Fruit fly (Drosophila melanogaster) whole organism, embryonic: ENCODE results near the gene teq.

ENCODE experiments used
- ATbp ChIP-seq: fragments of 200-800 bp; sonication (Bioruptor generic); optimal IDR thresholded peaks from 2 replicates; lab custom pipeline; 2017; ENCODE audit warnings: missing biosample characterization, mild to moderate bottlenecking, missing genetic modification characterization, missing genetic modification reagents
- CG10267 ChIP-seq: fragments of 200-800 bp; sonication (Bioruptor generic); optimal IDR thresholded peaks from 2 replicates; lab custom pipeline; 2018; ENCODE audit warnings: missing biosample characterization, mild to moderate bottlenecking, missing genetic modification characterization, moderate library complexity
- CG10979 ChIP-seq: fragments of 200-800 bp; sonication (Bioruptor generic); optimal IDR thresholded peaks from 2 replicates; lab custom pipeline; 2018; ENCODE audit warnings: missing biosample characterization, mild to moderate bottlenecking, missing genetic modification characterization, moderate library complexity
- CG11093 ChIP-seq: fragments of 200-800 bp; sonication (Bioruptor generic); IDR thresholded peaks from 3 replicates; pipeline ENCODE4 v1.3.6; 2022; ENCODE audit warnings: missing biosample characterization, missing genetic modification characterization
- CG12219 ChIP-seq: fragments of 200-800 bp; sonication (Bioruptor generic); optimal IDR thresholded peaks from 3 replicates; lab custom pipeline; 2018; ENCODE audit warnings: missing biosample characterization, mild to moderate bottlenecking, missing genetic modification characterization
- CG12942 ChIP-seq: fragments of 200-800 bp; sonication (Bioruptor generic); optimal IDR thresholded peaks from 3 replicates; lab custom pipeline; 2016; ENCODE audit warnings: missing biosample characterization, missing genetic modification characterization
- CG14050 ChIP-seq: fragments of 200-800 bp; sonication (Bioruptor generic); IDR thresholded peaks from 3 replicates; pipeline ENCODE4 v1.3.6; 2022; ENCODE audit warnings: missing biosample characterization, missing genetic modification characterization
- CG14667 ChIP-seq: fragments of 200-800 bp; sonication (Bioruptor generic); IDR thresholded peaks from 2 replicates; pipeline ENCODE4 v1.3.6; 2022; ENCODE audit warnings: missing biosample characterization, missing genetic modification characterization
- CG1603 ChIP-seq: fragments of 200-800 bp; sonication (Bioruptor generic); optimal IDR thresholded peaks from 2 replicates; lab custom pipeline; 2019; ENCODE audit warnings: missing biosample characterization, mild to moderate bottlenecking, missing genetic modification characterization, moderate library complexity
- CG18476 ChIP-seq: fragments of 200-800 bp; sonication (Bioruptor generic); optimal IDR thresholded peaks from 2 replicates; lab custom pipeline; 2016; ENCODE audit warnings: missing biosample characterization, mild to moderate bottlenecking, missing genetic modification characterization
- CG18599 ChIP-seq: fragments of 200-800 bp; sonication (Bioruptor generic); optimal IDR thresholded peaks from 3 replicates; lab custom pipeline; 2017; ENCODE audit warnings: missing biosample characterization, missing genetic modification characterization, mild to moderate bottlenecking, moderate library complexity, missing genetic modification reagents
- CG30431 ChIP-seq: fragments of 200-800 bp; sonication (Bioruptor generic); optimal IDR thresholded peaks from 2 replicates; lab custom pipeline; 2017; ENCODE audit warnings: missing biosample characterization, missing genetic modification characterization
- CG32532 ChIP-seq: fragments of 200-800 bp; sonication (Bioruptor generic); IDR thresholded peaks from 2 replicates; pipeline ENCODE4 v1.3.6; 2022; ENCODE audit warnings: missing biosample characterization, missing genetic modification characterization
- CG3838 ChIP-seq: fragments of 200-800 bp; sonication (Bioruptor generic); optimal IDR thresholded peaks from 3 replicates; lab custom pipeline; 2016; ENCODE audit warnings: missing biosample characterization, missing genetic modification characterization
- CG4404 ChIP-seq: fragments of 200-800 bp; sonication (Bioruptor generic); IDR thresholded peaks from 2 replicates; pipeline ENCODE4 v1.3.6; 2022; ENCODE audit warnings: missing biosample characterization, missing genetic modification characterization
- CG6813 ChIP-seq: fragments of 200-800 bp; sonication (Bioruptor generic); optimal IDR thresholded peaks from 2 replicates; lab custom pipeline; 2017; ENCODE audit warnings: missing biosample characterization, missing genetic modification characterization, mild to moderate bottlenecking, moderate library complexity, missing genetic modification reagents
- CG7745 ChIP-seq: fragments of 200-800 bp; sonication (Bioruptor generic); optimal IDR thresholded peaks from 2 replicates; lab custom pipeline; 2018; ENCODE audit warnings: missing biosample characterization, mild to moderate bottlenecking, missing genetic modification characterization, moderate library complexity
- CG7963 ChIP-seq: fragments of 200-800 bp; sonication (Bioruptor generic); IDR thresholded peaks from 3 replicates; pipeline ENCODE4 v1.3.6; 2022; ENCODE audit warnings: missing biosample characterization, missing genetic modification characterization; ENCODE audit not compliant: partially characterized antibody
- CG8359 ChIP-seq: fragments of 200-800 bp; sonication (Bioruptor generic); optimal IDR thresholded peaks from 2 replicates; lab custom pipeline; 2017; ENCODE audit warnings: missing biosample characterization, mild to moderate bottlenecking, missing genetic modification characterization, borderline replicate concordance
- CG8388 ChIP-seq: fragments of 200-800 bp; sonication (Bioruptor generic); optimal IDR thresholded peaks from 2 replicates; lab custom pipeline; 2019; ENCODE audit warnings: missing biosample characterization, mild to moderate bottlenecking, missing genetic modification characterization, moderate library complexity
- CG8478 ChIP-seq: fragments of >200 bp; optimal IDR thresholded peaks from 2 replicates; lab custom pipeline; 2018
- CG8924 ChIP-seq: fragments of 200-800 bp; optimal IDR thresholded peaks from 3 replicates; lab custom pipeline; 2019; ENCODE audit warnings: missing biosample characterization, mild to moderate bottlenecking, missing genetic modification characterization, moderate library complexity
- CG9797 ChIP-seq: fragments of 200-800 bp; sonication (Bioruptor generic); optimal IDR thresholded peaks from 3 replicates; lab custom pipeline; 2018; ENCODE audit warnings: missing biosample characterization, mild to moderate bottlenecking, missing genetic modification characterization
- CG9817 ChIP-seq: fragments of 200-800 bp; sonication (Bioruptor generic); optimal IDR thresholded peaks from 2 replicates; lab custom pipeline; 2018; ENCODE audit warnings: missing biosample characterization, mild to moderate bottlenecking, missing genetic modification characterization, moderate library complexity
- CG9932 ChIP-seq: fragments of 200-800 bp; sonication (Bioruptor generic); IDR thresholded peaks from 2 replicates; pipeline ENCODE4 v1.3.6; 2022; ENCODE audit warnings: missing biosample characterization, missing genetic modification characterization
- Deaf1 ChIP-seq: fragments of 200-800 bp; optimal IDR thresholded peaks from 3 replicates; lab custom pipeline; 2019; ENCODE audit warnings: missing biosample characterization, mild to moderate bottlenecking, missing genetic modification characterization, moderate library complexity
- Ets97D ChIP-seq: fragments of 200-800 bp; sonication (Bioruptor generic); optimal IDR thresholded peaks from 3 replicates; lab custom pipeline; 2016; ENCODE audit warnings: missing biosample characterization, missing genetic modification characterization
- GATAe ChIP-seq: fragments of 200-800 bp; sonication (Bioruptor generic); conservative IDR thresholded peaks from 2 replicates; pipeline ENCODE4 v1.3.6; 2022; ENCODE audit warnings: missing biosample characterization, missing genetic modification characterization
- Lpt ChIP-seq: fragments of >200 bp; optimal IDR thresholded peaks from 2 replicates; lab custom pipeline; 2018; ENCODE audit warnings: missing biosample characterization, missing genetic modification characterization
- Mrtf ChIP-seq: fragments of 200-800 bp; sonication (Bioruptor generic); IDR thresholded peaks from 3 replicates; pipeline ENCODE4 v1.3.6; 2022; ENCODE audit warnings: missing biosample characterization, missing genetic modification characterization
- NK7.1 ChIP-seq: fragments of 200-800 bp; sonication (Bioruptor generic); optimal IDR thresholded peaks from 3 replicates; lab custom pipeline; 2016; ENCODE audit warnings: missing biosample characterization, missing genetic modification characterization
- YL-1 ChIP-seq: fragments of 200-800 bp; sonication (Bioruptor generic); optimal IDR thresholded peaks from 3 replicates; lab custom pipeline; 2017; ENCODE audit warnings: missing biosample characterization, mild to moderate bottlenecking, missing genetic modification characterization
- bbx ChIP-seq: fragments of 200-800 bp; sonication (Bioruptor generic); IDR thresholded peaks from 2 replicates; pipeline ENCODE4 v1.3.6; 2022; ENCODE audit warnings: missing biosample characterization, missing genetic modification characterization; ENCODE audit not compliant: partially characterized antibody
- da ChIP-seq: fragments of 200-800 bp; sonication (Bioruptor generic); optimal IDR thresholded peaks from 2 replicates; lab custom pipeline; 2016; ENCODE audit warnings: missing biosample characterization, missing genetic modification characterization
- dysf ChIP-seq: fragments of 200-800 bp; sonication (Bioruptor generic); IDR thresholded peaks from 3 replicates; pipeline ENCODE4 v1.3.6; 2022; ENCODE audit warnings: missing biosample characterization, missing genetic modification characterization
- ewg ChIP-seq: fragments of 200-800 bp; sonication (Bioruptor generic); optimal IDR thresholded peaks from 3 replicates; lab custom pipeline; 2017; ENCODE audit warnings: mild to moderate bottlenecking, missing biosample characterization, missing genetic modification reagents, missing genetic modification characterization
- grau ChIP-seq: fragments of 200-800 bp; optimal IDR thresholded peaks from 3 replicates; lab custom pipeline; 2019; ENCODE audit warnings: missing biosample characterization, mild to moderate bottlenecking, missing genetic modification characterization, moderate library complexity
- gsb ChIP-seq: fragments of 200-800 bp; sonication (Bioruptor generic); IDR thresholded peaks from 2 replicates; pipeline ENCODE4 v1.3.6; 2022; ENCODE audit warnings: missing biosample characterization, missing genetic modification characterization
- jumu ChIP-seq: fragments of 200-800 bp; sonication (Bioruptor generic); optimal IDR thresholded peaks from 3 replicates; lab custom pipeline; 2016; ENCODE audit warnings: missing biosample characterization, missing genetic modification characterization
- lbe ChIP-seq: fragments of 200-800 bp; sonication (Bioruptor generic); optimal IDR thresholded peaks from 2 replicates; lab custom pipeline; 2016; ENCODE audit warnings: missing biosample characterization, mild to moderate bottlenecking, missing genetic modification characterization
- lov ChIP-seq, 2 experiments: fragments of 200-800 bp in 1 of 2; fragments of >200 bp in 1 of 2; sonication (Bioruptor generic) in 1 of 2; IDR thresholded peaks in 1 of 2; optimal IDR thresholded peaks in 1 of 2; 2 replicates in 1 of 2; 3 replicates in 1 of 2; pipeline versions ENCODE4 v1.3.6 to Lab custom; 2017 to 2022; ENCODE audit warnings: missing biosample characterization in 1 of 2, missing genetic modification characterization in 1 of 2
- nau ChIP-seq: fragments of 200-800 bp; sonication (Bioruptor generic); optimal IDR thresholded peaks from 3 replicates; lab custom pipeline; 2017; ENCODE audit warnings: missing biosample characterization, mild to moderate bottlenecking, missing genetic modification characterization, missing genetic modification reagents
- nmo ChIP-seq: fragments of 200-800 bp; sonication (Bioruptor generic); optimal IDR thresholded peaks from 2 replicates; lab custom pipeline; 2018; ENCODE audit warnings: missing biosample characterization, mild to moderate bottlenecking, missing genetic modification characterization, moderate library complexity
- oc ChIP-seq: fragments of 200-800 bp; sonication (Bioruptor generic); optimal IDR thresholded peaks from 2 replicates; lab custom pipeline; 2018; ENCODE audit warnings: missing biosample characterization, mild to moderate bottlenecking, missing genetic modification characterization, moderate library complexity
- peb ChIP-seq: fragments of 200-800 bp; sonication (Bioruptor generic); IDR thresholded peaks from 2 replicates; pipeline ENCODE4 v1.3.6; 2022; ENCODE audit warnings: missing biosample characterization, missing genetic modification characterization
- pzg ChIP-seq: fragments of 200-800 bp; sonication (Bioruptor generic); optimal IDR thresholded peaks from 3 replicates; lab custom pipeline; 2018; ENCODE audit warnings: missing biosample characterization, mild to moderate bottlenecking, missing genetic modification characterization, moderate library complexity
- rib ChIP-seq: fragments of 200-800 bp; sonication (Bioruptor generic); IDR thresholded peaks from 2 replicates; pipeline ENCODE4 v1.3.6; 2022; ENCODE audit warnings: missing biosample characterization, missing genetic modification characterization
- sim ChIP-seq: fragments of 200-800 bp; sonication (Bioruptor generic); IDR thresholded peaks from 2 replicates; pipeline ENCODE4 v1.3.6; 2022; ENCODE audit warnings: missing biosample characterization, missing genetic modification characterization
- sug ChIP-seq: fragments of 200-800 bp; optimal IDR thresholded peaks from 2 replicates; lab custom pipeline; 2019; ENCODE audit warnings: missing biosample characterization, mild to moderate bottlenecking, missing genetic modification characterization, moderate library complexity
- zf30C ChIP-seq: fragments of 200-800 bp; sonication (Bioruptor generic); optimal IDR thresholded peaks from 3 replicates; lab custom pipeline; 2018; ENCODE audit warnings: missing biosample characterization, mild to moderate bottlenecking, missing genetic modification characterization

The teq gene

DNA sequence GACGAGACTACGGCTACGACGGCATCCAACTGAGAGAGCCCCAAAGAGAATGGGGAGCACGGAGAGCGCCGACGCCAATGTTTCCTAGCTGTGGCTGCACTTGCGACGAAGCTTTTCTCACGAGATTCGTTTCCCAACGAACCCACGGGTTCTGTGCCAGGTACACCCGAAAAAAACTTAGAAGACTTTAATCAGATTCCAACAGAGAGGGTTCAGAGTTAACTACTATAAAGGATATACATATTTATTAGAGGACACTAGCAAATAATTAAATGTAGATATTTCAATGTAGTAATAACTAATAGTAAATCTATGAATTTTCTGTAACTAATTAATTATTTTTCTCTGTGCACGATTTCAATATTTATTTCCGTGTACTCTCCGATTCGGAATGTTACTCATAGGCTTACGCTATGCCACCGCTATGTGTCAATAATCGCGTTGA, 8.4 kb upstream of the teq start, which contains the start of gene Argk1 (continued):
- TF ChIP-seq grau (peak; percentile 80), CG10979 (tag; lab: Kevin White, UChicago) (no peak), oc (no peak), CG32532 (GFP tag; lab: Robert Waterston, UW) (peak; percentile 75), CG18476 (GFP tag; lab: Kevin White, UChicago) (no peak), CG7963 (GFP tag; lab: Robert Waterston, UW) (no peak), CG12219 (peak; percentile 19), CG3838 (GFP tag; lab: Kevin White, UChicago) (no peak), CG8359 (no peak), CG1603 (tag; lab: Kevin White, UChicago) (peak; percentile 12), CG10267 (peak; percentile 4), pzg (no peak), CG6813 (GFP tag; lab: Kevin White, UChicago) (no peak), gsb (GFP tag; lab: Robert Waterston, UW) (no peak), ewg (GFP tag; lab: Kevin White, UChicago) (peak; percentile 54), bbx (GFP tag; lab: Robert Waterston, UW) (no peak), CG9932 (GFP tag; lab: Robert Waterston, UW) (peak; percentile 69), CG8478 (lab: Kevin White, UChicago) (no peak), lbe (GFP tag; lab: Kevin White, UChicago) (no peak), CG8924 (peak; percentile 76), rib (GFP tag; lab: Robert Waterston, UW) (no peak), CG8388 (GFP tag; lab: Kevin White, UChicago) (peak; percentile 14), da (no peak), nau (GFP tag; lab: Kevin White, UChicago) (no peak), sim (GFP tag; lab: Robert Waterston, UW) (no peak), CG9797 (GFP tag; lab: Kevin White, UChicago) (no peak), jumu (GFP tag; lab: Kevin White, UChicago) (no peak), NK7.1 (GFP tag; lab: Kevin White, UChicago) (no peak), CG4404 (GFP tag; lab: Robert Waterston, UW) (0 out of 2 replicates have a peak, but pooled peaks have one; percentile 19), CG18599 (GFP tag; lab: Kevin White, UChicago) (peak; percentile 72), Deaf1 (tag; lab: Kevin White, UChicago) (peak; percentile 68), sug (tag; lab: Kevin White, UChicago) (peak; percentile 43), CG12942 (GFP tag; lab: Kevin White, UChicago) (peak; percentile 31), CG9817 (peak; percentile 40), CG14050 (GFP tag; lab: Robert Waterston, UW) (peak; percentile 32; the same call in 1 of the 3 replicates), CG11093 (0 out of 3 replicates have a peak, but pooled peaks have one; percentile 7), zf30C (GFP tag; lab: Kevin White, UChicago) (peak; percentile 69), CG7745 (tag; lab: Kevin White, UChicago) (no peak), Mrtf (GFP tag; lab: Robert Waterston, UW) (peak; percentile 13; the same call in 1 of the 3 replicates), dysf (GFP tag; lab: Robert Waterston, UW) (peak; percentile 68; the same call in 2 of the 3 replicates), peb (GFP tag; lab: Robert Waterston, UW) (no peak), CG14667 (GFP tag; lab: Robert Waterston, UW) (peak; percentile 26; the same call in 1 of the 2 replicates), GATAe (GFP tag; lab: Robert Waterston, UW) (peak; percentile 39; the same call in 1 of the 2 replicates), nmo (GFP tag; lab: Kevin White, UChicago) (peak; percentile 52), Ets97D (GFP tag; lab: Kevin White, UChicago) (no peak), lov (optimal IDR thresholded peaks at IDR 0.05; lab: Kevin White, UChicago) (no peak), lov (GFP tag; IDR thresholded peaks at IDR 0.05; lab: Robert Waterston, UW) (no peak), Lpt (no peak), YL-1 (GFP tag; lab: Kevin White, UChicago) (no peak), ATbp (GFP tag; lab: Kevin White, UChicago) (peak; percentile 9), CG30431 (GFP tag; lab: Kevin White, UChicago) (no peak)
